Fruit fly (Drosophila melanogaster) whole organism, embryonic: ENCODE data around the gene bmm.

Experiments used
- Atf-2 ChIP-seq: fragments of 200-800 bp; sonication (Bioruptor generic); optimal IDR thresholded peaks from 2 replicates; lab custom pipeline; 2016; ENCODE audit warnings: missing biosample characterization, missing genetic modification characterization
- Atf6 ChIP-seq: fragments of 200-800 bp; sonication (Bioruptor generic); IDR thresholded peaks from 2 replicates; pipeline ENCODE4 v1.3.6; 2022; ENCODE audit warnings: missing biosample characterization, missing genetic modification characterization
- Bdp1 ChIP-seq: fragments of 200-800 bp; sonication (Bioruptor generic); optimal IDR thresholded peaks from 3 replicates; lab custom pipeline; 2016; ENCODE audit warnings: missing biosample characterization, missing genetic modification characterization
- Bgb ChIP-seq: fragments of 200-800 bp; sonication (Bioruptor generic); IDR thresholded peaks from 2 replicates; pipeline ENCODE4 v1.3.6; 2022; ENCODE audit warnings: missing biosample characterization, missing genetic modification characterization; ENCODE audit not compliant: partially characterized antibody
- CG13624 ChIP-seq: fragments of 200-800 bp; sonication (Bioruptor generic); optimal IDR thresholded peaks from 2 replicates; lab custom pipeline; 2016; ENCODE audit warnings: missing biosample characterization, missing genetic modification characterization
- CG14965 ChIP-seq: fragments of 200-800 bp; sonication (Bioruptor generic); optimal IDR thresholded peaks from 2 replicates; lab custom pipeline; 2016; ENCODE audit warnings: missing biosample characterization, missing genetic modification characterization, borderline replicate concordance
- CG2116 ChIP-seq: fragments of 200-800 bp; sonication (Bioruptor generic); optimal IDR thresholded peaks from 3 replicates; lab custom pipeline; 2018; ENCODE audit warnings: missing biosample characterization, mild to moderate bottlenecking, missing genetic modification characterization
- CG30431 ChIP-seq: fragments of 200-800 bp; sonication (Bioruptor generic); optimal IDR thresholded peaks from 2 replicates; lab custom pipeline; 2017; ENCODE audit warnings: missing biosample characterization, missing genetic modification characterization
- CG3163 ChIP-seq: fragments of 200-800 bp; sonication (Bioruptor generic); optimal IDR thresholded peaks from 3 replicates; lab custom pipeline; 2016; ENCODE audit warnings: missing biosample characterization, missing genetic modification characterization
- CG32532 ChIP-seq: fragments of 200-800 bp; sonication (Bioruptor generic); IDR thresholded peaks from 2 replicates; pipeline ENCODE4 v1.3.6; 2022; ENCODE audit warnings: missing biosample characterization, missing genetic modification characterization
- CG34422 ChIP-seq: fragments of 200-800 bp; sonication (Bioruptor generic); IDR thresholded peaks from 3 replicates; pipeline ENCODE4 v1.3.6; 2022; ENCODE audit warnings: missing biosample characterization, missing genetic modification characterization
- CG4404 ChIP-seq: fragments of 200-800 bp; sonication (Bioruptor generic); IDR thresholded peaks from 2 replicates; pipeline ENCODE4 v1.3.6; 2022; ENCODE audit warnings: missing biosample characterization, missing genetic modification characterization
- CG4424 ChIP-seq: fragments of 200-800 bp; sonication (Bioruptor generic); optimal IDR thresholded peaks from 3 replicates; lab custom pipeline; 2016; ENCODE audit warnings: missing biosample characterization, missing genetic modification characterization
- CG4820 ChIP-seq: fragments of 200-800 bp; sonication (Bioruptor generic); optimal IDR thresholded peaks from 3 replicates; lab custom pipeline; 2016; ENCODE audit warnings: missing biosample characterization, missing genetic modification characterization
- CG5180 ChIP-seq: fragments of 200-800 bp; sonication (Bioruptor generic); optimal IDR thresholded peaks from 3 replicates; lab custom pipeline; 2017; ENCODE audit warnings: missing biosample characterization, missing genetic modification characterization, mild to moderate bottlenecking, moderate library complexity, missing genetic modification reagents
- CG7745 ChIP-seq: fragments of 200-800 bp; sonication (Bioruptor generic); optimal IDR thresholded peaks from 2 replicates; lab custom pipeline; 2018; ENCODE audit warnings: missing biosample characterization, mild to moderate bottlenecking, missing genetic modification characterization, moderate library complexity
- CG7987 ChIP-seq: fragments of 200-800 bp; sonication (Bioruptor generic); optimal IDR thresholded peaks from 2 replicates; lab custom pipeline; 2018; ENCODE audit warnings: missing biosample characterization, mild to moderate bottlenecking, missing genetic modification characterization, moderate library complexity
- CG8924 ChIP-seq: fragments of 200-800 bp; optimal IDR thresholded peaks from 3 replicates; lab custom pipeline; 2019; ENCODE audit warnings: missing biosample characterization, mild to moderate bottlenecking, missing genetic modification characterization, moderate library complexity
- CG9215 ChIP-seq: fragments of 200-800 bp; sonication (Bioruptor generic); IDR thresholded peaks from 2 replicates; pipeline ENCODE4 v1.3.6; 2022; ENCODE audit warnings: missing biosample characterization, missing genetic modification characterization
- CG9817 ChIP-seq: fragments of 200-800 bp; sonication (Bioruptor generic); optimal IDR thresholded peaks from 2 replicates; lab custom pipeline; 2018; ENCODE audit warnings: missing biosample characterization, mild to moderate bottlenecking, missing genetic modification characterization, moderate library complexity
- D19B ChIP-seq: fragments of 200-800 bp; sonication (Bioruptor generic); optimal IDR thresholded peaks from 2 replicates; lab custom pipeline; 2017; ENCODE audit warnings: missing biosample characterization, mild to moderate bottlenecking, missing genetic modification characterization
- Dp ChIP-seq: fragments of 200-800 bp; sonication (Bioruptor generic); optimal IDR thresholded peaks from 2 replicates; lab custom pipeline; 2018; ENCODE audit warnings: missing biosample characterization, mild to moderate bottlenecking, missing genetic modification characterization, moderate library complexity
- Ets97D ChIP-seq: fragments of 200-800 bp; sonication (Bioruptor generic); optimal IDR thresholded peaks from 3 replicates; lab custom pipeline; 2016; ENCODE audit warnings: missing biosample characterization, missing genetic modification characterization
- Hr39 ChIP-seq: fragments of >200 bp; optimal IDR thresholded peaks from 2 replicates; lab custom pipeline; 2017
- Kr ChIP-seq: fragments of 200-800 bp; sonication (Bioruptor generic); optimal IDR thresholded peaks from 2 replicates; lab custom pipeline; 2017; ENCODE audit warnings: missing biosample characterization, mild to moderate bottlenecking, missing genetic modification characterization
- Myb ChIP-seq: fragments of 200-800 bp; sonication (Bioruptor generic); optimal IDR thresholded peaks from 2 replicates; lab custom pipeline; 2016; ENCODE audit warnings: missing biosample characterization, missing genetic modification characterization
- Nf-YC ChIP-seq: fragments of 200-800 bp; optimal IDR thresholded peaks from 3 replicates; lab custom pipeline; 2019; ENCODE audit warnings: missing biosample characterization, mild to moderate bottlenecking, missing genetic modification characterization, moderate library complexity
- Trl ChIP-seq, 3 experiments: fragments of >200 bp in 2 of 3; fragments of 200-800 bp in 1 of 3; sonication (Bioruptor generic) in 1 of 3; optimal IDR thresholded peaks; 2 replicates in 1 of 3; 3 replicates in 2 of 3; lab custom pipeline; 2016 to 2017; ENCODE audit warnings: missing biosample characterization in 1 of 3, missing genetic modification characterization in 1 of 3
- ab ChIP-seq: fragments of 200-800 bp; sonication (Bioruptor generic); optimal IDR thresholded peaks from 2 replicates; lab custom pipeline; 2016; ENCODE audit warnings: missing biosample characterization, missing genetic modification characterization
- chinmo ChIP-seq: fragments of 200-800 bp; sonication (Bioruptor generic); IDR thresholded peaks from 4 replicates; pipeline ENCODE4 v1.3.6; 2022; ENCODE audit warnings: missing biosample characterization, missing genetic modification characterization; ENCODE audit not compliant: partially characterized antibody
- chm ChIP-seq: fragments of 200-800 bp; sonication (Bioruptor generic); IDR thresholded peaks from 2 replicates; pipeline ENCODE4 v1.3.6; 2022; ENCODE audit warnings: missing biosample characterization, missing genetic modification characterization
- crc ChIP-seq: fragments of 200-800 bp; sonication (Bioruptor generic); optimal IDR thresholded peaks from 2 replicates; lab custom pipeline; 2016; ENCODE audit warnings: missing biosample characterization, missing genetic modification characterization
- crp ChIP-seq, 2 experiments: fragments of 200-800 bp; sonication (Bioruptor generic); optimal IDR thresholded peaks; 2 replicates in 1 of 2; 3 replicates in 1 of 2; lab custom pipeline; 2017; ENCODE audit warnings: missing biosample characterization in 2 of 2, missing genetic modification characterization in 2 of 2, mild to moderate bottlenecking in 1 of 2, moderate library complexity in 1 of 2
- ftz-f1 ChIP-seq: fragments of 200-800 bp; sonication (Bioruptor generic); optimal IDR thresholded peaks from 2 replicates; lab custom pipeline; 2016; ENCODE audit warnings: missing biosample characterization, missing genetic modification characterization
- fu2 ChIP-seq: fragments of 200-800 bp; sonication (Bioruptor generic); optimal IDR thresholded peaks from 2 replicates; lab custom pipeline; 2016; ENCODE audit warnings: missing biosample characterization, missing genetic modification characterization
- gce ChIP-seq: fragments of 200-800 bp; sonication (Bioruptor generic); IDR thresholded peaks from 3 replicates; pipeline ENCODE4 v1.3.6; 2022; ENCODE audit warnings: missing biosample characterization, missing genetic modification characterization
- gt ChIP-seq: fragments of 200-800 bp; sonication (Bioruptor generic); IDR thresholded peaks from 2 replicates; pipeline ENCODE4 v1.3.6; 2022; ENCODE audit warnings: missing biosample characterization, missing genetic modification characterization
- lilli ChIP-seq: fragments of 200-800 bp; sonication (Bioruptor generic); optimal IDR thresholded peaks from 3 replicates; lab custom pipeline; 2016; ENCODE audit warnings: missing biosample characterization, missing genetic modification characterization
- lola ChIP-seq, 3 experiments: fragments of >200 bp in 2 of 3; fragments of 200-800 bp in 1 of 3; sonication (Bioruptor generic) in 1 of 3; optimal IDR thresholded peaks; 2 replicates each; lab custom pipeline; 2017 to 2019; ENCODE audit warnings: missing biosample characterization in 3 of 3, missing genetic modification characterization in 3 of 3, mild to moderate bottlenecking in 1 of 3, moderate library complexity in 1 of 3
- lov ChIP-seq, 2 experiments: fragments of 200-800 bp in 1 of 2; fragments of >200 bp in 1 of 2; sonication (Bioruptor generic) in 1 of 2; IDR thresholded peaks in 1 of 2; optimal IDR thresholded peaks in 1 of 2; 2 replicates in 1 of 2; 3 replicates in 1 of 2; pipeline versions ENCODE4 v1.3.6 to Lab custom; 2017 to 2022; ENCODE audit warnings: missing biosample characterization in 1 of 2, missing genetic modification characterization in 1 of 2
- mld ChIP-seq: fragments of 200-800 bp; sonication (Bioruptor generic); IDR thresholded peaks from 3 replicates; pipeline ENCODE4 v1.3.6; 2022; ENCODE audit warnings: missing biosample characterization, missing genetic modification characterization; ENCODE audit not compliant: partially characterized antibody
- nerfin-2 ChIP-seq: fragments of 200-800 bp; sonication (Bioruptor generic); IDR thresholded peaks from 2 replicates; pipeline ENCODE4 v1.3.6; 2022; ENCODE audit warnings: missing biosample characterization, missing genetic modification characterization; ENCODE audit not compliant: partially characterized antibody
- p53 ChIP-seq: fragments of 200-800 bp; sonication (Bioruptor generic); optimal IDR thresholded peaks from 2 replicates; lab custom pipeline; 2016; ENCODE audit warnings: missing biosample characterization, missing genetic modification characterization
- psq ChIP-seq: fragments of 200-800 bp; sonication (Bioruptor generic); optimal IDR thresholded peaks from 2 replicates; lab custom pipeline; 2017; ENCODE audit warnings: missing biosample characterization, missing genetic modification characterization
- sob ChIP-seq: fragments of 200-800 bp; sonication (Bioruptor generic); IDR thresholded peaks from 2 replicates; pipeline ENCODE4 v1.3.6; 2022; ENCODE audit warnings: missing biosample characterization, missing genetic modification characterization
- tgo ChIP-seq: fragments of 200-800 bp; sonication (Bioruptor generic); IDR thresholded peaks from 3 replicates; pipeline ENCODE4 v1.3.6; 2022; ENCODE audit warnings: missing biosample characterization, missing genetic modification characterization
- toy ChIP-seq: fragments of 200-800 bp; sonication (Bioruptor generic); IDR thresholded peaks from 2 replicates; pipeline ENCODE4 v1.3.6; 2022; ENCODE audit warnings: missing biosample characterization, missing genetic modification characterization
- tup ChIP-seq: fragments of 200-800 bp; sonication (Bioruptor generic); optimal IDR thresholded peaks from 2 replicates; lab custom pipeline; 2016; ENCODE audit warnings: missing biosample characterization, mild to moderate bottlenecking, missing genetic modification characterization, moderate library complexity
- z ChIP-seq: fragments of 200-800 bp; sonication (Bioruptor generic); IDR thresholded peaks from 3 replicates; pipeline ENCODE4 v1.3.6; 2022; ENCODE audit warnings: missing biosample characterization, missing genetic modification characterization

bmm gene

DNA sequence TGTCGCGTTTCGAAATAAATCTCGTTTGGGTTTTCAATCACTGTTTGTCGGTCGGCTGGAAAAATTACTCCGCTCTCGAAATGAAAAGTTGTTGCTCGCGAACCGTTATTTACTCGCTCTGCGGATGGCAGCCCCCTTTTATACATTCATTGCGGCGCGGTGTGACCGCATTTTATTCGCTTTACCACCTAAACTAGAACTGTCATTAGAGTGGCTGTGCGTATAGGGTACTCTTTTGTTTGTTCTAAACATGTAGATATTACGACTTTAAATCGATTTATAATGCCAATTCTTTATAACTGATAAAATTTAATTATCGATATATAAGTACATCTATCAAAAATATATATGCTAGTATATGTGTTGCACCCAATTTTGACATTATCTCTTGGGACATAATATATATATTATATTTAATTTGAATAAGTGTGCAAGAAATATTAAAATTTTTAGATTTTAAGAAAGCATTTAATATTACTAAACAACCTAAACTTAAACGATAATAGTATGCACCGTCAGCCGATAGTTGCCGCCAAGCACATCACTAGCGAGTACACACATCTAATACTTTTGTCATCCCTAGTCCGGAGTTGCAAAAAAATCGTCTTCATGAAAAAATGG lies at the start of gene bmm, which contains the start of gene Tdrd3:
bmm (minus strand) TSS at position 183 of the 621 bp plus-strand sequence.
Tdrd3 (plus strand) TSS at position 562 of the 621 bp plus-strand sequence.
- TF ChIP-seq Bgb (GFP tag; lab: Robert Waterston, UW) (peak; percentile 83), gce (GFP tag; lab: Robert Waterston, UW) (no peak; the same call in 2 of the 3 replicates), CG34422 (peak; percentile 61), CG32532 (GFP tag; lab: Robert Waterston, UW) (peak; percentile 85), gt (peak; percentile 42; the same call in 1 of the 2 replicates), mld (GFP tag; lab: Robert Waterston, UW) (peak; percentile 71; the same call in 1 of the 3 replicates), Bdp1 (GFP tag; lab: Kevin White, UChicago) (peak; percentile 11), CG13624 (GFP tag; lab: Kevin White, UChicago) (peak; percentile 35), CG14965 (GFP tag; lab: Kevin White, UChicago) (no peak), Hr39 (lab: Kevin White, UChicago) (no peak), Kr (GFP tag; lab: Kevin White, UChicago) (no peak), Atf6 (GFP tag; lab: Robert Waterston, UW) (peak; percentile 41; the same call in 1 of the 2 replicates), lola (GFP tag; optimal IDR thresholded peaks at IDR 0.05; lab: Kevin White, UChicago) (peak in 1 of 3 experiments; percentile 89), lov (optimal IDR thresholded peaks at IDR 0.05; lab: Kevin White, UChicago) (no peak), lov (GFP tag; IDR thresholded peaks at IDR 0.05; lab: Robert Waterston, UW) (no peak), Nf-YC (tag; lab: Kevin White, UChicago) (peak; percentile 81), fu2 (GFP tag; lab: Kevin White, UChicago) (peak; percentile 58), Ets97D (peak; percentile 21), p53 (no peak), lilli (GFP tag; lab: Kevin White, UChicago) (peak; percentile 83), D19B (GFP tag; lab: Kevin White, UChicago) (peak; percentile 38), CG2116 (GFP tag; lab: Kevin White, UChicago) (peak; percentile 81), CG7987 (no peak), Myb (peak; percentile 39), tgo (GFP tag; lab: Robert Waterston, UW) (peak; percentile 76), tup (GFP tag; lab: Kevin White, UChicago) (peak; percentile 51), CG30431 (GFP tag; lab: Kevin White, UChicago) (peak; percentile 38), CG5180 (GFP tag; lab: Kevin White, UChicago) (peak; percentile 45), CG9817 (tag; lab: Kevin White, UChicago) (peak; percentile 86), chinmo (GFP tag; lab: Robert Waterston, UW) (peak; percentile 64; the same call in 1 of the 4 replicates), CG4820 (GFP tag; lab: Kevin White, UChicago) (peak; percentile 74), nerfin-2 (GFP tag; lab: Robert Waterston, UW) (peak; percentile 75; the same call in 1 of the 2 replicates), psq (peak; percentile 33), CG9215 (GFP tag; lab: Robert Waterston, UW) (peak; percentile 78), CG8924 (peak; percentile 94), CG4404 (GFP tag; lab: Robert Waterston, UW) (peak; percentile 60), chm (GFP tag; lab: Robert Waterston, UW) (peak; percentile 76), CG3163 (peak; percentile 18), sob (GFP tag; lab: Robert Waterston, UW) (peak; percentile 89), ftz-f1 (GFP tag; lab: Kevin White, UChicago) (no peak), ab (GFP tag; lab: Kevin White, UChicago) (no peak), crp (GFP tag; optimal IDR thresholded peaks at IDR 0.05; lab: Kevin White, UChicago) (peak in 1 of 2 experiments; percentile 20), CG7745 (no peak), Trl (optimal IDR thresholded peaks at IDR 0.05; lab: Kevin White, UChicago) (peak in 1 of 2 experiments; percentile 42), Trl (GFP tag; optimal IDR thresholded peaks at IDR 0.05; lab: Kevin White, UChicago) (peak; percentile 13), z (GFP tag; lab: Robert Waterston, UW) (no peak), Atf-2 (GFP tag; lab: Kevin White, UChicago) (no peak), Dp (GFP tag; lab: Kevin White, UChicago) (peak; percentile 9), crc (GFP tag; lab: Kevin White, UChicago) (no peak), toy (GFP tag; lab: Robert Waterston, UW) (no peak), CG4424 (GFP tag; lab: Kevin White, UChicago) (peak; percentile 76)
